Worm (Caenorhabditis elegans) whole organism, early embryonic: ENCODE data around the gene ZK1307.9.

ENCODE experiments used
- B0310.2 ChIP-seq: sonication (generic microtip); optimal IDR thresholded peaks from 2 replicates; lab custom pipeline; 2016; ENCODE audit warnings: mild to moderate bottlenecking, missing genetic modification characterization, missing compliant biosample characterization
- F13C5.2 ChIP-seq: sonication (generic microtip); optimal IDR thresholded peaks from 2 replicates; lab custom pipeline; 2017; ENCODE audit warnings: mild to moderate bottlenecking, missing genetic modification characterization, inconsistent platforms, missing compliant biosample characterization
- aly-1 ChIP-seq: sonication (generic microtip); optimal IDR thresholded peaks from 2 replicates; lab custom pipeline; 2016; ENCODE audit warnings: missing genetic modification characterization, missing compliant biosample characterization
- ama-1 ChIP-seq: fragments of 150-350 bp; optimal IDR thresholded peaks from 2 replicates; lab custom pipeline; 2014
- ceh-13 ChIP-seq: fragments of 200-800 bp; sonication (Bioruptor generic); optimal IDR thresholded peaks from 2 replicates; lab custom pipeline; 2018; ENCODE audit warnings: mild to moderate bottlenecking, missing genetic modification characterization, missing compliant biosample characterization
- ceh-36 ChIP-seq: sonication (generic microtip); optimal IDR thresholded peaks from 2 replicates; lab custom pipeline; 2016; ENCODE audit warnings: missing genetic modification characterization, inconsistent platforms, missing compliant biosample characterization
- ets-7 ChIP-seq: sonication (generic microtip); optimal IDR thresholded peaks from 2 replicates; lab custom pipeline; 2016; ENCODE audit warnings: missing genotype, missing genetic modification characterization, missing compliant biosample characterization
- flt-1 ChIP-seq: fragments of 200-800 bp; sonication (Bioruptor generic); IDR thresholded peaks from 2 replicates; pipeline ENCODE4 v1.3.6; 2022; ENCODE audit warnings: missing genetic modification characterization, missing compliant biosample characterization
- hmbx-1 ChIP-seq: sonication (generic microtip); optimal IDR thresholded peaks from 2 replicates; lab custom pipeline; 2016; ENCODE audit warnings: mild to moderate bottlenecking, missing genetic modification characterization, missing compliant biosample characterization
- hmg-4 ChIP-seq: fragments of 200-800 bp; sonication (Bioruptor generic); optimal IDR thresholded peaks from 2 replicates; lab custom pipeline; 2018; ENCODE audit warnings: mild to moderate bottlenecking, missing genetic modification characterization, missing compliant biosample characterization
- hnd-1 ChIP-seq: sonication (generic microtip); optimal IDR thresholded peaks from 2 replicates; lab custom pipeline; 2016; ENCODE audit warnings: missing genetic modification characterization, missing compliant biosample characterization
- pes-1 ChIP-seq: fragments of 200-800 bp; sonication (Bioruptor generic); IDR thresholded peaks from 2 replicates; pipeline ENCODE4 v1.3.6; 2022; ENCODE audit warnings: missing genetic modification reagents, missing genetic modification characterization, missing compliant biosample characterization
- scrt-1 ChIP-seq: fragments of 200-800 bp; sonication (Bioruptor generic); IDR thresholded peaks from 2 replicates; pipeline ENCODE4 v1.3.6; 2022; ENCODE audit warnings: missing genetic modification characterization, missing compliant biosample characterization
- sea-1 ChIP-seq: fragments of 200-800 bp; sonication (Bioruptor generic); conservative IDR thresholded peaks from 2 replicates; pipeline ENCODE4 v1.3.6; 2022; ENCODE audit warnings: missing genetic modification characterization, missing compliant biosample characterization
- tbx-11 ChIP-seq: fragments of 200-800 bp; sonication (Bioruptor generic); IDR thresholded peaks from 2 replicates; pipeline ENCODE4 v1.3.6; 2022; ENCODE audit warnings: missing genetic modification characterization, missing compliant biosample characterization
- tbx-37 ChIP-seq: fragments of 200-800 bp; sonication (Bioruptor generic); conservative IDR thresholded peaks from 2 replicates; pipeline ENCODE4 v1.3.6; 2022; ENCODE audit warnings: missing genetic modification reagents, missing genetic modification characterization, missing compliant biosample characterization
- tra-4 ChIP-seq: sonication (generic microtip); optimal IDR thresholded peaks from 2 replicates; lab custom pipeline; 2017; ENCODE audit warnings: missing genetic modification characterization, missing compliant biosample characterization

ZK1307.9 gene

DNA sequence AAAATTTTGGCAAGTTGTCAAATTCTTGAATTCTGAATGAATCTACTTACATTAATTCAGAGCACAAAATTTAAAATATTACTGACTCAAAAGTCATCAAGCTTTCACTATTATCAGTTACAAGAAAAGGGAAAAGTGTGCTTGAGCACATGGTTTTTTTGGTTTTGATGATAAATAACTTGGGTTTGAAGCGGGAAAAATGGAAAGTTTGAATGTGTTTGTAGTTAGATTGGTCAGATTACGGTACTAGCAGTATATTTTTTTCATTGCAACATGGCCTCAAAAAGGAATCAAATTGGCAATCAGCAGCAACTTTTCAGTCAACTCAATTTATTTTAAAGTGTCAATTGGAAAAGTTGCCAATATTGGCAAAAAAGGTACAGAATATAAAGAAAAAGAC, 44.6 kb upstream of the ZK1307.9 start:
- TF ChIP-seq tra-4 (tag; lab: Kevin White, UChicago) (no peak), tbx-37 (GFP tag; lab: Robert Waterston, UW) (no peak), scrt-1 (GFP tag; lab: Robert Waterston, UW) (no peak), sea-1 (GFP tag; lab: Robert Waterston, UW) (no peak), ets-7 (no peak), F13C5.2 (tag; lab: Kevin White, UChicago) (no peak), B0310.2 (tag; lab: Kevin White, UChicago) (no peak), pes-1 (GFP tag; lab: Robert Waterston, UW) (no peak)

DNA sequence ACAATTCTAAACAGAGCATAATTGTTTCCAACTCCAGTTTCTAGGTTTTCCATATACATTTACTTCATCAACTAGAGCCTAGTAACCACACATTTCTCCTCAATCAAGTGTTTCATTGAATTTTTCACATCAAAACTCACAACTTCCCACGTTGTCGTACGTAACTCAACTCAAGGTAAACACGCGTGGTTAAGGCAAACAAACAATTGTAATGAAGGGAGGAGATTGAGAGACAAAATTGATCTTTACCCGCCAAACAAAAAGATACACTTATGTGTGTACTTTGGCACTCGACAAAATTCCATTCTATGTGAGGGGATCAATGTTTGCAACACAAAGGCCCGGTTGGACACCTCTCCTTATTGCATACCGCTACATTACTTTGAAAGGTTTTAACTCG, 44.0 kb upstream of the ZK1307.9 start, which contains the start of gene nhr-19:
nhr-19 (minus strand) TSS at position 191 of the 400 bp plus-strand sequence.
- TF ChIP-seq aly-1 (tag; lab: Kevin White, UChicago): no peak
- no peak for TF ChIP-seq hmbx-1
- TF ChIP-seq ceh-13 (GFP tag; lab: Kevin White, UChicago): no peak
- TF ChIP-seq ama-1 (lab: Kevin White, UChicago): no peak
- TF ChIP-seq pes-1 (GFP tag; lab: Robert Waterston, UW): no peak
- TF ChIP-seq scrt-1 (GFP tag; lab: Robert Waterston, UW): no peak
- TF ChIP-seq sea-1 (GFP tag; lab: Robert Waterston, UW): no peak
- TF ChIP-seq tbx-37 (GFP tag; lab: Robert Waterston, UW): no peak
- TF ChIP-seq hnd-1 (tag; lab: Kevin White, UChicago): no peak
- TF ChIP-seq ets-7: no peak
- TF ChIP-seq tbx-11 (GFP tag; lab: Robert Waterston, UW): no peak
- TF ChIP-seq B0310.2 (tag; lab: Kevin White, UChicago): no peak
- no peak for TF ChIP-seq F13C5.2 (tag; lab: Kevin White, UChicago)
- TF ChIP-seq hmg-4 (GFP tag; lab: Kevin White, UChicago): no peak
- no peak for TF ChIP-seq ceh-36 (tag; lab: Kevin White, UChicago)
- TF ChIP-seq tra-4 (tag; lab: Kevin White, UChicago): no peak
- no peak for TF ChIP-seq flt-1 (GFP tag; lab: Robert Waterston, UW)

DNA sequence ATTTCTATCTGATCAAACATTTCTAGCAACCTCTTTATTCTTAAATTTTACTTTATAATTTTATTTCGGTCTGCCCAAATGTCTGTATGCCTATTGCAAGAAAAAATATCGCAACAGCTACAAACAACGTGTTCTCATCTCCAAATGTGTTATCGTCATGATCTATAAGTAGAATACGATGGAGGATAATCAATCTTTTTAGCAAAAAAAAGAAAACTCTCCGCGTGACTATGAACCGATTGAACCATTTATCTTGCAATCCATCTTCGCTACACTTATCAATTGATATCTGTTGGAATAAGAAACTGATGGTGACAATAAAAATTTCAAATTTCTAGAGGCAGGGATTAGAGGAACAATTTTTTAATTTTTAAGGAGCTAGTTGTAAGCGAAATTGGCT, 43.3 kb upstream of the ZK1307.9 start:
- no peak for TF ChIP-seq B0310.2 (tag; lab: Kevin White, UChicago)
- TF ChIP-seq F13C5.2 (tag; lab: Kevin White, UChicago): no peak
- no peak for TF ChIP-seq hmbx-1
- no peak for TF ChIP-seq tra-4 (tag; lab: Kevin White, UChicago)
- no peak for TF ChIP-seq ama-1 (lab: Kevin White, UChicago)
- TF ChIP-seq ets-7: no peak

DNA sequence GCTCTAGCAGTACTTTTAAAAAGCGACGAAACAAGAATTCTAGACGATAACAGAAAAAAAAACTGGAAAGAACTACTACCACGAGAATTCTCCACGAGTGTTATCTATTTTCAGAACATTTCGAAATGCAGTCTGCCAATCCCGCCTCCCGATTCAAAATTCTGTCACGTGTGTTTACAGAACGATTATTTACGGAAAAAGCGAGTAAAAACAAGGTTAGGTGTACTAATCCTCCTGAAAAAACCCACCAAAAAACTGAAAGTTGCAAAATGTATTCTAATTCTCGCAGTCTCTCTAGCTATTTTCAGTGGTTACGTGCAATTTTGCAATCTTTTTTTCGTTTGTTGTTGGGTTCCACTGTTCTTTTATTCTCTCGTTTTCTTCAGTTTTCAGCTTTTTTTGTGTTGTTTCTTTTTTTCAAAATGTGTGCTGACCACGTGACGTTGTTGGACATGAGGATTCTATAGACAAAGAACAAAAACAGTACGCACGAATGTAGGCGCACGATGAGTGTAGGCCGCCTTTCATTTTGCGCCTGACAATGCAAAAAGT, 42.7 kb upstream of the ZK1307.9 start:
- TF ChIP-seq ceh-36 (tag; lab: Kevin White, UChicago) (no peak), flt-1 (GFP tag; lab: Robert Waterston, UW) (no peak), tra-4 (tag; lab: Kevin White, UChicago) (no peak), hnd-1 (tag; lab: Kevin White, UChicago) (no peak), aly-1 (tag; lab: Kevin White, UChicago) (no peak), pes-1 (GFP tag; lab: Robert Waterston, UW) (no peak), tbx-37 (GFP tag; lab: Robert Waterston, UW) (no peak), ama-1 (lab: Kevin White, UChicago) (no peak), hmbx-1 (no peak), ets-7 (no peak), B0310.2 (tag; lab: Kevin White, UChicago) (no peak), F13C5.2 (tag; lab: Kevin White, UChicago) (no peak), hmg-4 (GFP tag; lab: Kevin White, UChicago) (no peak), scrt-1 (GFP tag; lab: Robert Waterston, UW) (no peak), ceh-13 (GFP tag; lab: Kevin White, UChicago) (no peak), sea-1 (GFP tag; lab: Robert Waterston, UW) (no peak), tbx-11 (GFP tag; lab: Robert Waterston, UW) (no peak)

DNA sequence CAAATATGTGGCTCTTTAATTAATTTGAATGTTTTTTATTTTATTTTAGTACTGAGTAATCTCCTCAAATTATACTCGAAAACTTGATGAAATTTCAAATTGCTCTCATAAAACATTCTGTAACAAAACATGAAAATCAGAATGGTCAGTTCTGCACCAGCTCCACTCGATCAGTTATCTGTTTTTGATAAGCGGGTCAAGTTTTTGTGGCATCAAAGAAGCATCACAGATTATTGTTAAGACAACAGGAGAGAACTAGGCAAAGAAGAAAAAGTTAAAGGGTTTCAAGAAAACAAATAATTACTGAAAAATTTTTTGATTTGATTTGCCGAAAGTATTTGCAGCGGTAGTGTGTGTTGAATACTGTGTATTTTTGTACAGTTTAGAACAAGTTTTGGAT, 42.2 kb upstream of the ZK1307.9 start:
- TF ChIP-seq ets-7 (no peak), tbx-37 (GFP tag; lab: Robert Waterston, UW) (no peak), ceh-36 (tag; lab: Kevin White, UChicago) (no peak), hmbx-1 (no peak)

DNA sequence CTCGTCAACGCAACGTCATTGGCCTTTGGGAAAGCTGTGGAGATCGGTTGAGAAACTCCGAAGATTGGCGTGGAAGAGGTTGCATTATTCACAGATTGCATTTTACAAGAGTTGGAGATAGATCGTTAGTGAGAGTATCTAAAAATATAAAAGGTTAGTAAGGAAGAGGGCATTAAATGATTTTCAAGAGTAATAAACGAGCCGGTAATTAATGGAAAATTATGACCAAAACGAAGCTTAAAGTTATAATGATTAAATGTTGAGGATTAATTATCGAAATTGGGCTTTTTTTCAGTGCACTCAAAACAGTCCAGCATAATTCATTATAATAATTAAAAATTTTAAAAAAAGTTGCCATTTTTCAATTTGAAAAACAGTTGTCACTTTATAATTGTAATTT, 40.0 kb upstream of the ZK1307.9 start, which contains the start of gene pap-2:
pap-2 (minus strand) TSS at position 101 of the 400 bp plus-strand sequence.
- TF ChIP-seq sea-1 (GFP tag; lab: Robert Waterston, UW): no peak
- TF ChIP-seq tbx-11 (GFP tag; lab: Robert Waterston, UW): no peak
- TF ChIP-seq scrt-1 (GFP tag; lab: Robert Waterston, UW): no peak
- TF ChIP-seq ama-1 (lab: Kevin White, UChicago): no peak
- TF ChIP-seq hnd-1 (tag; lab: Kevin White, UChicago): no peak
- no peak for TF ChIP-seq ets-7
- no peak for TF ChIP-seq B0310.2 (tag; lab: Kevin White, UChicago)
- TF ChIP-seq aly-1 (tag; lab: Kevin White, UChicago): no peak
- TF ChIP-seq F13C5.2 (tag; lab: Kevin White, UChicago): no peak
- TF ChIP-seq ceh-36 (tag; lab: Kevin White, UChicago): no peak

DNA sequence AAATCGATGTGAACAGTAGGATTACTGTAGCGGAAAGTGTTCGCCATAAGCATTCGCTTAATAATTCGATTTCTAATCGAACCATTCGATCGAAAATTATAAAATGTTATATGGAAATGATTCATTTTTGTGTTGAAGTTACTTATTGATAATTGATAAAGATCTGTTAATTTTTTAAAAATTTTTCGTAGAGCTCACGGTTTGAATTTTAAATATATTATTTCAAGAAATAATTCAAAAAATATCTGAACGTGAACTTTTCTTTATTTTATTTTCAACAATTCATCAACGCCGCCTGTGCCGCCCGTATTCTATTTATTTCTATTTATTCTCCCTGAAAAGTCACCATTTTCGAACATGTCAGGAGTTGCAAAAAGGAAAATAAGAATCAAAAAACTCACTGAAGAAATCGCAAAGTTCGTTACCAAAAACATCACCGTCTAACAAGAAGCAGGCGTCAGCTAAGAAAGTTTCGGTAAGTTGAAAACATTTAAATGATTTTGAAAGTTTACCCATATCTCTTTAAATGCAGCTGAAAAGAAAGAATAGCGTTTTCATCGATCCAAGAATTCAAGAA, 37.9 kb upstream of the ZK1307.9 start, which contains the start of the genes T15H9.5 and T15H9.4:
T15H9.5 (minus strand) TSS at position 101 of the 577 bp plus-strand sequence.
T15H9.4 (plus strand) TSS at position 527 of the 577 bp plus-strand sequence.
- TF ChIP-seq tbx-37 (GFP tag; lab: Robert Waterston, UW) (no peak), pes-1 (GFP tag; lab: Robert Waterston, UW) (no peak), hmbx-1 (no peak), tra-4 (tag; lab: Kevin White, UChicago) (no peak), ceh-13 (GFP tag; lab: Kevin White, UChicago) (no peak), tbx-11 (GFP tag; lab: Robert Waterston, UW) (no peak)
